Worm (Caenorhabditis elegans): ENCODE measurements around the gene F41H8.2.

- no peak for TF ChIP-seq him-1 (tag; optimal IDR thresholded peaks at IDR 0.05)
- no peak for TF ChIP-seq dao-5 (tag; optimal IDR thresholded peaks at IDR 0.05)
- TF ChIP-seq W03F9.2 (tag; optimal IDR thresholded peaks at IDR 0.05) = no peak
These were observed 22.8 kb downstream of the F41H8.2 start for ce11 chrV:849042-849441.

Measured in whole organism, L4/young adult.